Worm (Caenorhabditis elegans) whole organism, late embryonic: ENCODE results near the gene srd-18.

Experiments
- F13H6.1 ChIP-seq: sonication (generic microtip); optimal IDR thresholded peaks from 2 replicates; lab custom pipeline; 2016; ENCODE audit warnings: missing genetic modification characterization, missing compliant biosample characterization
- K02D7.2 ChIP-seq: sonication (generic microtip); optimal IDR thresholded peaks from 2 replicates; lab custom pipeline; 2017; ENCODE audit warnings: mild to moderate bottlenecking, missing genetic modification characterization, missing compliant biosample characterization
- K09A11.1 ChIP-seq: sonication (generic microtip); optimal IDR thresholded peaks from 2 replicates; lab custom pipeline; 2017; ENCODE audit warnings: antibody characterized with exemption, mild to moderate bottlenecking, missing genetic modification characterization, missing compliant biosample characterization; ENCODE audit not compliant: insufficient read depth
- Y22D7AL.16 ChIP-seq: sonication (generic microtip); optimal IDR thresholded peaks from 2 replicates; lab custom pipeline; 2016; ENCODE audit warnings: missing genetic modification characterization, missing compliant biosample characterization
- ceh-18 ChIP-seq: sonication (generic microtip); optimal IDR thresholded peaks from 2 replicates; lab custom pipeline; 2016; ENCODE audit warnings: missing genetic modification characterization, missing compliant biosample characterization
- ceh-2 ChIP-seq: sonication (generic microtip); optimal IDR thresholded peaks from 2 replicates; lab custom pipeline; 2016; ENCODE audit warnings: missing genotype, missing genetic modification characterization, missing compliant biosample characterization
- ceh-22 ChIP-seq: sonication (generic microtip); optimal IDR thresholded peaks from 2 replicates; lab custom pipeline; 2017; ENCODE audit warnings: missing biosample characterization, missing genetic modification characterization
- ceh-24 ChIP-seq: sonication (generic microtip); optimal IDR thresholded peaks from 2 replicates; lab custom pipeline; 2016; ENCODE audit warnings: mild to moderate bottlenecking, missing genetic modification characterization, missing compliant biosample characterization
- ceh-31 ChIP-seq: sonication (generic microtip); optimal IDR thresholded peaks from 2 replicates; lab custom pipeline; 2016; ENCODE audit warnings: missing genetic modification characterization, missing compliant biosample characterization
- ceh-48 ChIP-seq: sonication (generic microtip); optimal IDR thresholded peaks from 2 replicates; lab custom pipeline; 2016; ENCODE audit warnings: missing genetic modification characterization, inconsistent platforms, missing compliant biosample characterization
- ceh-9 ChIP-seq: sonication (generic microtip); optimal IDR thresholded peaks from 2 replicates; lab custom pipeline; 2016; ENCODE audit warnings: mild to moderate bottlenecking, missing genetic modification characterization, inconsistent platforms, missing compliant biosample characterization
- dmd-4 ChIP-seq: sonication (generic microtip); optimal IDR thresholded peaks from 2 replicates; lab custom pipeline; 2016; ENCODE audit warnings: borderline replicate concordance, missing genetic modification characterization, missing compliant biosample characterization
- dve-1 ChIP-seq: sonication (generic microtip); optimal IDR thresholded peaks from 2 replicates; lab custom pipeline; 2017; ENCODE audit warnings: antibody characterized with exemption, mild to moderate bottlenecking, missing genetic modification characterization, missing compliant biosample characterization
- elt-2 ChIP-seq: sonication (generic microtip); optimal IDR thresholded peaks from 2 replicates; lab custom pipeline; 2016; ENCODE audit warnings: missing genetic modification reagents, missing genetic modification characterization, missing compliant biosample characterization
- ets-4 ChIP-seq: sonication (generic microtip); optimal IDR thresholded peaks from 2 replicates; lab custom pipeline; 2016; ENCODE audit warnings: missing genetic modification characterization, missing compliant biosample characterization
- fkh-6 ChIP-seq: sonication (generic microtip); optimal IDR thresholded peaks from 2 replicates; lab custom pipeline; 2016; ENCODE audit warnings: missing genetic modification characterization, missing compliant biosample characterization
- gmeb-2 ChIP-seq: sonication (generic microtip); optimal IDR thresholded peaks from 2 replicates; lab custom pipeline; 2016; ENCODE audit warnings: missing genetic modification characterization, inconsistent platforms, missing compliant biosample characterization
- hlh-13 ChIP-seq: fragments of 200-800 bp; sonication (Bioruptor generic); optimal IDR thresholded peaks from 2 replicates; lab custom pipeline; 2018; ENCODE audit warnings: mild to moderate bottlenecking, missing genetic modification characterization, missing compliant biosample characterization
- hlh-15 ChIP-seq: sonication (generic microtip); optimal IDR thresholded peaks from 2 replicates; lab custom pipeline; 2016; ENCODE audit warnings: missing genetic modification characterization, missing compliant biosample characterization
- hlh-30 ChIP-seq: sonication (generic microtip); optimal IDR thresholded peaks from 2 replicates; lab custom pipeline; 2017; ENCODE audit warnings: antibody characterized with exemption, missing genetic modification characterization, missing compliant biosample characterization; ENCODE audit not compliant: insufficient read depth
- hlh-8 ChIP-seq: sonication (generic microtip); optimal IDR thresholded peaks from 2 replicates; lab custom pipeline; 2016; ENCODE audit warnings: missing genotype, missing genetic modification characterization, missing compliant biosample characterization
- lim-6 ChIP-seq: sonication (generic microtip); optimal IDR thresholded peaks from 2 replicates; lab custom pipeline; 2016; ENCODE audit warnings: missing genetic modification characterization, missing compliant biosample characterization
- lin-11 ChIP-seq: fragments of 200-800 bp; sonication (Bioruptor generic); optimal IDR thresholded peaks from 2 replicates; lab custom pipeline; 2018; ENCODE audit warnings: mild to moderate bottlenecking, missing genetic modification characterization, missing compliant biosample characterization
- madf-2 ChIP-seq: sonication (generic microtip); optimal IDR thresholded peaks from 2 replicates; lab custom pipeline; 2017; ENCODE audit warnings: missing genetic modification characterization, missing compliant biosample characterization
- nfya-1 ChIP-seq: sonication (generic microtip); optimal IDR thresholded peaks from 2 replicates; lab custom pipeline; 2017; ENCODE audit warnings: missing genetic modification characterization, mild to moderate bottlenecking, missing compliant biosample characterization, antibody characterized with exemption, moderate library complexity
- pag-3 ChIP-seq: sonication (generic microtip); optimal IDR thresholded peaks from 2 replicates; lab custom pipeline; 2016; ENCODE audit warnings: missing compliant biosample characterization, missing genetic modification characterization, borderline replicate concordance
- pax-1 ChIP-seq: fragments of 150-350 bp; optimal IDR thresholded peaks from 2 replicates; lab custom pipeline; 2014; ENCODE audit warnings: missing biosample characterization, missing genetic modification characterization
- pha-4 ChIP-seq: fragments of 150-350 bp; optimal IDR thresholded peaks from 2 replicates; lab custom pipeline; 2018; ENCODE audit warnings: missing biosample characterization, missing genetic modification reagents, missing genetic modification characterization
- pqm-1 ChIP-seq: sonication (generic microtip); optimal IDR thresholded peaks from 2 replicates; lab custom pipeline; 2016; ENCODE audit warnings: missing genetic modification characterization, missing compliant biosample characterization
- ref-2 ChIP-seq: sonication (generic microtip); optimal IDR thresholded peaks from 2 replicates; lab custom pipeline; 2016; ENCODE audit warnings: missing genetic modification characterization, missing compliant biosample characterization
- sox-4 ChIP-seq: sonication (generic microtip); optimal IDR thresholded peaks from 2 replicates; lab custom pipeline; 2017; ENCODE audit warnings: mild to moderate bottlenecking, missing genetic modification characterization, inconsistent platforms, missing compliant biosample characterization
- syd-9 ChIP-seq: sonication (generic microtip); optimal IDR thresholded peaks from 2 replicates; lab custom pipeline; 2016; ENCODE audit warnings: mild to moderate bottlenecking, missing genetic modification characterization, moderate library complexity, missing compliant biosample characterization
- ttx-3 ChIP-seq: sonication (generic microtip); optimal IDR thresholded peaks from 2 replicates; lab custom pipeline; 2016; ENCODE audit warnings: missing genetic modification reagents, missing genetic modification characterization, missing compliant biosample characterization
- unc-3 ChIP-seq, 2 experiments: fragments of 200-800 bp in 1 of 2; sonication (Bioruptor generic) in 1 of 2; sonication (generic microtip) in 1 of 2; conservative IDR thresholded peaks in 1 of 2; optimal IDR thresholded peaks in 1 of 2; 2 replicates each; pipeline versions ENCODE4 v1.3.6 to Lab custom; 2016 to 2022; ENCODE audit warnings: missing compliant biosample characterization in 2 of 2, missing genetic modification characterization in 2 of 2, missing genetic modification reagents in 1 of 2
- unc-42 ChIP-seq: sonication (generic microtip); optimal IDR thresholded peaks from 2 replicates; lab custom pipeline; 2016; ENCODE audit warnings: missing genotype, missing genetic modification characterization, missing compliant biosample characterization
- zip-5 ChIP-seq: sonication (generic microtip); optimal IDR thresholded peaks from 2 replicates; lab custom pipeline; 2016; ENCODE audit warnings: missing genetic modification characterization, missing compliant biosample characterization
- ztf-16 ChIP-seq: sonication (generic microtip); optimal IDR thresholded peaks from 2 replicates; lab custom pipeline; 2017; ENCODE audit warnings: missing genetic modification characterization, missing compliant biosample characterization

The srd-18 gene

ce11 chrV:13468190-13468765 lies 41.6 kb upstream of the srd-18 start, which contains the start of the genes F25H9.6 and F25H9.7 (continued):
- TF ChIP-seq pag-3 (peak; percentile 17), hlh-15 (peak; percentile 71), hlh-30 (tag; lab: Kevin White, UChicago) (peak; percentile 68), sox-4 (tag; lab: Kevin White, UChicago) (no peak), K02D7.2 (tag; lab: Kevin White, UChicago) (no peak), Y22D7AL.16 (tag; lab: Kevin White, UChicago) (no peak), pha-4 (tag; lab: Kevin White, UChicago) (no peak), syd-9 (tag; lab: Kevin White, UChicago) (peak; percentile 7), unc-42 (tag; lab: Kevin White, UChicago) (peak; percentile 42), dmd-4 (tag; lab: Kevin White, UChicago) (peak; percentile 27), ztf-16 (tag; lab: Kevin White, UChicago) (peak; percentile 54), ceh-31 (tag; lab: Kevin White, UChicago) (peak; percentile 98), lin-11 (peak; percentile 22), ceh-2 (peak; percentile 97), ceh-18 (tag; lab: Kevin White, UChicago) (peak; percentile 33), ref-2 (peak; percentile 94)

- TF ChIP-seq pag-3, result no peak
- no peak for TF ChIP-seq zip-5 (tag; lab: Kevin White, UChicago)
- no peak for TF ChIP-seq ttx-3 (tag; lab: Kevin White, UChicago)
- no peak for TF ChIP-seq ceh-18 (tag; lab: Kevin White, UChicago)
- no peak for TF ChIP-seq ref-2
- TF ChIP-seq Y22D7AL.16 (tag; lab: Kevin White, UChicago), result no peak
- TF ChIP-seq ceh-48, result no peak
- no peak for TF ChIP-seq unc-42 (tag; lab: Kevin White, UChicago)
- TF ChIP-seq madf-2 (tag; lab: Kevin White, UChicago), result no peak
- no peak for TF ChIP-seq hlh-8 (tag; lab: Kevin White, UChicago)
- no peak for TF ChIP-seq hlh-13
- no peak for TF ChIP-seq ceh-9 (tag; lab: Kevin White, UChicago)
- TF ChIP-seq ceh-24, result no peak
- TF ChIP-seq dve-1 (tag; lab: Kevin White, UChicago), result no peak
- no peak for TF ChIP-seq lim-6 (tag; lab: Kevin White, UChicago)
- no peak for TF ChIP-seq gmeb-2 (tag; lab: Kevin White, UChicago)
- TF ChIP-seq pax-1 (tag; lab: Kevin White, UChicago), result no peak
- TF ChIP-seq syd-9 (tag; lab: Kevin White, UChicago), result no peak
Observed at ce11 chrV:13464123-13464522, 37.5 kb upstream of the srd-18 start.

DNA sequence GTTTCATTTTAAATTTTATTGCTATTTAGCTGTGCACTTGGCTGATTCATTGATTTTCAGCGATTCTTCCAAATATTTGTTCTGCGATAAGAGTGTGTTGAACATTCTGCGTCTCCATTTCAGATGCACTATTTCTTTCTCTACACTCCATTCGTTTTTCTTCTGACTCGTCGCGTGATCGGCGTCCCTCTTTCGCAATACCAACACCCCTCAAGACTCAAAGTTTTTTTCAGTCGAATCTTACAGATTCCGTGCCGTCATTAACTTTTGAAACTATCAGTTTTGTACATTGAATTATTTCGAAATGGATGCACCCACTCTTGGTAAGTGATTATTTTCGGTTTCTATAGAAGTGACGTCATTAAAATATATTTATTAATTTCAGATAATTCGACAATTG lies 36.3 kb upstream of the srd-18 start, which contains the start of gene frm-10:
Gene frm-10, plus strand, starts transcription at position 234 of the 400 bp plus-strand sequence.
- TF ChIP-seq sox-4 (tag; lab: Kevin White, UChicago), result no peak
- TF ChIP-seq ets-4 (tag; lab: Kevin White, UChicago), result peak; percentile 50
- peak; percentile 75 for TF ChIP-seq pqm-1
- TF ChIP-seq hlh-8 (tag; lab: Kevin White, UChicago), result no peak
- TF ChIP-seq F13H6.1, result no peak
- TF ChIP-seq ceh-22 (tag; lab: Kevin White, UChicago), result no peak
- TF ChIP-seq elt-2 (tag; lab: Kevin White, UChicago), result peak; percentile 63
- TF ChIP-seq K09A11.1 (tag; lab: Kevin White, UChicago), result no peak
- no peak for TF ChIP-seq nfya-1 (tag; lab: Kevin White, UChicago)
- TF ChIP-seq hlh-30 (tag; lab: Kevin White, UChicago), result peak; percentile 87
- TF ChIP-seq unc-3 (GFP tag; conservative IDR thresholded peaks at IDR 0.05; lab: Robert Waterston, UW), result no peak
- no peak for TF ChIP-seq unc-3 (tag; optimal IDR thresholded peaks at IDR 0.05; lab: Kevin White, UChicago)
- no peak for TF ChIP-seq fkh-6 (tag; lab: Kevin White, UChicago)
- TF ChIP-seq dve-1 (tag; lab: Kevin White, UChicago), result peak; percentile 22
- TF ChIP-seq gmeb-2 (tag; lab: Kevin White, UChicago), result no peak
- TF ChIP-seq, all 69 proteins: peak for 5
